Worm (Caenorhabditis elegans) whole organism, L1 larva: ENCODE data around the gene F18E3.11.

ENCODE experiments used
- C16A3.4 ChIP-seq: fragments of 150-350 bp; optimal IDR thresholded peaks from 2 replicates; lab custom pipeline; 2014; ENCODE audit warnings: missing biosample characterization, missing genetic modification characterization
- C34B4.2 ChIP-seq: sonication (generic microtip); optimal IDR thresholded peaks from 2 replicates; lab custom pipeline; 2017; ENCODE audit warnings: mild to moderate bottlenecking, missing genetic modification characterization, missing compliant biosample characterization
- blmp-1 ChIP-seq: fragments of 150-350 bp; optimal IDR thresholded peaks from 2 replicates; lab custom pipeline; 2014; ENCODE audit warnings: missing biosample characterization, missing genetic modification characterization
- ceh-82 ChIP-seq, 3 experiments: fragments of 150-350 bp in 1 of 3; sonication (generic microtip) in 2 of 3; optimal IDR thresholded peaks; 2 replicates each; lab custom pipeline; 2014 to 2017; ENCODE audit warnings: missing biosample characterization in 3 of 3, missing genetic modification characterization in 3 of 3
- ceh-88 ChIP-seq: fragments of 200-800 bp; sonication (Bioruptor generic); IDR thresholded peaks from 2 replicates; pipeline ENCODE4 v1.3.6; 2022; ENCODE audit warnings: missing genetic modification characterization, missing compliant biosample characterization
- dpl-1 ChIP-seq, 3 experiments: fragments of 150-350 bp in 2 of 3; sonication (generic microtip) in 1 of 3; optimal IDR thresholded peaks; 2 replicates each; lab custom pipeline; 2014 to 2017; ENCODE audit warnings: missing biosample characterization in 3 of 3, missing genetic modification characterization in 3 of 3, missing genetic modification reagents in 3 of 3
- dsc-1 ChIP-seq: sonication (generic microtip); optimal IDR thresholded peaks from 2 replicates; lab custom pipeline; 2016; ENCODE audit warnings: mild to moderate bottlenecking, missing genetic modification characterization, missing compliant biosample characterization
- efl-1 ChIP-seq, 4 experiments: fragments of 150-350 bp; optimal IDR thresholded peaks in 3 of 4; peaks in 1 of 4; 1 replicate in 1 of 4; 2 replicates in 3 of 4; lab custom pipeline; 2014; ENCODE audit warnings: missing biosample characterization in 2 of 4, missing genetic modification characterization in 2 of 4, missing genetic modification reagents in 2 of 4
- egl-27 ChIP-seq, 2 experiments: fragments of 150-350 bp in 1 of 2; sonication (generic microtip); optimal IDR thresholded peaks; 3 replicates each; lab custom pipeline; 2017 to 2018; ENCODE audit warnings: missing biosample characterization in 2 of 2, missing genetic modification characterization in 2 of 2, missing genetic modification reagents in 2 of 2
- elt-2 ChIP-seq: sonication (generic microtip); optimal IDR thresholded peaks from 2 replicates; lab custom pipeline; 2016; ENCODE audit warnings: missing genetic modification characterization, mild to moderate bottlenecking, inconsistent platforms, missing compliant biosample characterization, missing genetic modification reagents
- elt-3 ChIP-seq, 6 experiments: fragments of 150-350 bp in 1 of 6; sonication (generic microtip); optimal IDR thresholded peaks; 2 replicates each; lab custom pipeline; 2017 to 2018; ENCODE audit warnings: missing biosample characterization in 6 of 6, missing genetic modification characterization in 6 of 6, inconsistent platforms in 1 of 6
- fkh-10 ChIP-seq: sonication (generic microtip); optimal IDR thresholded peaks from 2 replicates; lab custom pipeline; 2017; ENCODE audit warnings: missing biosample characterization, missing genetic modification reagents, missing genetic modification characterization
- fkh-8 ChIP-seq: sonication (generic microtip); optimal IDR thresholded peaks from 2 replicates; lab custom pipeline; 2016; ENCODE audit warnings: mild to moderate bottlenecking, missing genetic modification characterization, missing compliant biosample characterization
- fos-1 ChIP-seq: fragments of 150-350 bp; optimal IDR thresholded peaks from 2 replicates; lab custom pipeline; 2014; ENCODE audit warnings: missing biosample characterization, missing genetic modification characterization
- hpl-2 ChIP-seq: fragments of 150-350 bp; optimal IDR thresholded peaks from 2 replicates; lab custom pipeline; 2014; ENCODE audit warnings: missing biosample characterization, missing genetic modification reagents, missing genetic modification characterization
- jun-1 ChIP-seq: fragments of 150-350 bp; optimal IDR thresholded peaks from 2 replicates; lab custom pipeline; 2014; ENCODE audit warnings: missing biosample characterization, missing genetic modification reagents, missing genetic modification characterization
- lin-14 ChIP-seq: fragments of 200-800 bp; sonication (Bioruptor generic); optimal IDR thresholded peaks from 2 replicates; lab custom pipeline; 2018; ENCODE audit warnings: mild to moderate bottlenecking, missing genetic modification characterization, moderate library complexity, missing compliant biosample characterization
- lin-35 ChIP-seq, 2 experiments: fragments of 150-350 bp; optimal IDR thresholded peaks; 2 replicates each; lab custom pipeline; 2014; ENCODE audit warnings: missing biosample characterization in 2 of 2, missing genetic modification characterization in 2 of 2, missing genetic modification reagents in 2 of 2
- lin-39 ChIP-seq: fragments of 150-350 bp; optimal IDR thresholded peaks from 2 replicates; lab custom pipeline; 2014; ENCODE audit warnings: missing biosample characterization, missing genetic modification reagents, missing genetic modification characterization
- lir-3 ChIP-seq: sonication (generic microtip); optimal IDR thresholded peaks from 2 replicates; lab custom pipeline; 2016; ENCODE audit warnings: mild to moderate bottlenecking, missing genetic modification characterization, moderate library complexity, missing compliant biosample characterization; ENCODE audit not compliant: poor library complexity
- lsy-2 ChIP-seq, 2 experiments: fragments of 150-350 bp; optimal IDR thresholded peaks; 2 replicates each; lab custom pipeline; 2014; ENCODE audit warnings: missing biosample characterization in 2 of 2, missing genetic modification characterization in 2 of 2
- mab-9 ChIP-seq: fragments of 200-800 bp; sonication (Bioruptor generic); IDR thresholded peaks from 2 replicates; pipeline ENCODE4 v1.3.6; 2022; ENCODE audit warnings: missing genetic modification reagents, missing genetic modification characterization, missing compliant biosample characterization
- mdl-1 ChIP-seq, 2 experiments: fragments of 150-350 bp; optimal IDR thresholded peaks; 2 replicates each; lab custom pipeline; 2014 to 2017; ENCODE audit warnings: missing biosample characterization in 2 of 2, missing genetic modification characterization in 2 of 2, inconsistent platforms in 1 of 2
- mef-2 ChIP-seq: fragments of 150-350 bp; optimal IDR thresholded peaks from 2 replicates; lab custom pipeline; 2014; ENCODE audit warnings: missing biosample characterization, missing genetic modification characterization
- mep-1 ChIP-seq: fragments of 150-350 bp; optimal IDR thresholded peaks from 2 replicates; lab custom pipeline; 2014; ENCODE audit warnings: missing biosample characterization, missing genetic modification characterization
- nhr-11 ChIP-seq: fragments of 150-350 bp; optimal IDR thresholded peaks from 2 replicates; lab custom pipeline; 2014; ENCODE audit warnings: missing biosample characterization, missing genetic modification characterization
- nhr-19 ChIP-seq: fragments of 200-800 bp; sonication (Bioruptor generic); conservative IDR thresholded peaks from 2 replicates; pipeline ENCODE4 v1.3.6; 2022; ENCODE audit warnings: missing genetic modification characterization, missing compliant biosample characterization
- nhr-20 ChIP-seq: sonication (generic microtip); optimal IDR thresholded peaks from 2 replicates; lab custom pipeline; 2016; ENCODE audit warnings: mild to moderate bottlenecking, missing genetic modification characterization, missing compliant biosample characterization
- nhr-47 ChIP-seq: sonication (generic microtip); optimal IDR thresholded peaks from 2 replicates; lab custom pipeline; 2016; ENCODE audit warnings: mild to moderate bottlenecking, missing genetic modification characterization, moderate library complexity, missing compliant biosample characterization
- nhr-71 ChIP-seq: sonication (generic microtip); optimal IDR thresholded peaks from 2 replicates; lab custom pipeline; 2016; ENCODE audit warnings: mild to moderate bottlenecking, missing genetic modification characterization, moderate library complexity, missing compliant biosample characterization
- nhr-90 ChIP-seq: sonication (generic microtip); optimal IDR thresholded peaks from 2 replicates; lab custom pipeline; 2016; ENCODE audit warnings: mild to moderate bottlenecking, missing genetic modification characterization, missing compliant biosample characterization; ENCODE audit not compliant: poor library complexity
- pag-3 ChIP-seq: sonication (generic microtip); optimal IDR thresholded peaks from 2 replicates; lab custom pipeline; 2017; ENCODE audit warnings: missing genetic modification characterization, mild to moderate bottlenecking, missing compliant biosample characterization, antibody characterized with exemption, borderline replicate concordance; ENCODE audit not compliant: insufficient read depth
- pax-3 ChIP-seq: fragments of 200-800 bp; sonication (Bioruptor generic); optimal IDR thresholded peaks from 2 replicates; lab custom pipeline; 2018; ENCODE audit warnings: mild to moderate bottlenecking, missing genetic modification characterization, moderate library complexity, missing compliant biosample characterization
- rnt-1 ChIP-seq: sonication (generic microtip); optimal IDR thresholded peaks from 2 replicates; lab custom pipeline; 2016; ENCODE audit warnings: mild to moderate bottlenecking, missing genetic modification characterization, moderate library complexity, missing compliant biosample characterization
- skn-1 ChIP-seq: fragments of 150-350 bp; optimal IDR thresholded peaks from 2 replicates; lab custom pipeline; 2014; ENCODE audit warnings: missing biosample characterization, missing genetic modification characterization
- snpc-4 ChIP-seq: fragments of 150-350 bp; optimal IDR thresholded peaks from 2 replicates; lab custom pipeline; 2014; ENCODE audit warnings: missing biosample characterization, missing genetic modification characterization
- snu-23 ChIP-seq: sonication (generic microtip); optimal IDR thresholded peaks from 2 replicates; lab custom pipeline; 2016; ENCODE audit warnings: missing genetic modification characterization, missing compliant biosample characterization
- sptf-1 ChIP-seq: fragments of 150-350 bp; optimal IDR thresholded peaks from 2 replicates; lab custom pipeline; 2014; ENCODE audit warnings: missing biosample characterization, missing genetic modification characterization
- sup-37 ChIP-seq: fragments of 200-800 bp; sonication (Bioruptor generic); optimal IDR thresholded peaks from 2 replicates; lab custom pipeline; 2018; ENCODE audit warnings: mild to moderate bottlenecking, missing genetic modification characterization, missing compliant biosample characterization
- swsn-7 ChIP-seq: sonication (generic microtip); optimal IDR thresholded peaks from 2 replicates; lab custom pipeline; 2016; ENCODE audit warnings: missing genetic modification characterization, missing compliant biosample characterization
- tbx-2 ChIP-seq: sonication (generic microtip); optimal IDR thresholded peaks from 2 replicates; lab custom pipeline; 2016; ENCODE audit warnings: missing genetic modification characterization, missing compliant biosample characterization
- unc-130 ChIP-seq: fragments of 150-350 bp; optimal IDR thresholded peaks from 2 replicates; lab custom pipeline; 2017; ENCODE audit warnings: missing biosample characterization, missing genetic modification characterization, inconsistent platforms
- unc-30 ChIP-seq: sonication (generic microtip); optimal IDR thresholded peaks from 2 replicates; lab custom pipeline; 2017; ENCODE audit warnings: missing biosample characterization, missing genetic modification characterization
- unc-86 ChIP-seq: sonication (generic microtip); optimal IDR thresholded peaks from 2 replicates; lab custom pipeline; 2016; ENCODE audit warnings: missing genetic modification characterization, missing compliant biosample characterization
- xbp-1 ChIP-seq: sonication (generic microtip); optimal IDR thresholded peaks from 2 replicates; lab custom pipeline; 2016; ENCODE audit warnings: missing genetic modification characterization, missing compliant biosample characterization
- ztf-11 ChIP-seq, 2 experiments: sonication (generic microtip); optimal IDR thresholded peaks; 2 replicates each; lab custom pipeline; 2016 to 2017; ENCODE audit warnings: missing genetic modification characterization in 2 of 2, missing biosample characterization in 1 of 2, missing compliant biosample characterization in 1 of 2

F18E3.11 gene

DNA sequence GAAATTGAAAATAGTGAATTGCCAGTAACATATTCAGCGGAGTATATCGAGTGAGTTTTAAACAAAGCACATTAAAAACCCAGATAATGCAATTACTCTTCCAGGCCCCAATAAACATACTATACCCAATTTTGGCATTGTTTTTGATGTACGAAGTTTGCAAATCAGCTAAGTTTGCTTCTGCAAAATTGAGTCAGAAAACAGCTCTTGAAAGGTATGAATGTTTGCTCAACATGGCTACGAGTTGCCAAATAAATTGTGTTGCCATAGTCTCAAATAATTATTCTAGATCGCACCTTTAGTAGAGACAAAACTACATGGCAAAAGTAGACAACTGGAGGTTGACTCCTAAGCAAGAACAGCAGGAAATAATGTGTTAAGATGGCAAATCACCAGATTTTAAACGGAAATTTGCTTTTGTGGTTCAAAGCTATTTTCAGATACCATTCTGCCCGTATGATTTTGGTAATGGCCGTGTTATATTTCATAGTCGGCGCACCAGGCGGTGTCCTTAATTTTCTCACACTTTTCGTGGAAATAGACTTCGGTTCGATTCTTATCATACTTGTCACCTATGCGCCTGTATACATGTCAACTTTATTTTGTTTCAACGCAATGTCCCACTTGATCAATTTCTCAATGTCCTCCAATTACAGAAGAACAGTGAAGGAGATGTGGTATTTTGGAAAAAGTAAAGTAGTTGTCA is 19.3 kb downstream of the F18E3.11 start (continued):
- TF ChIP-seq sup-37 (GFP tag; lab: Kevin White, UChicago) (no peak), nhr-20 (tag; lab: Kevin White, UChicago) (peak; percentile 6), nhr-19 (GFP tag; lab: Robert Waterston, UW) (no peak), fkh-10 (GFP tag; lab: Kevin White, UChicago) (no peak), snu-23 (peak; percentile 44)

DNA sequence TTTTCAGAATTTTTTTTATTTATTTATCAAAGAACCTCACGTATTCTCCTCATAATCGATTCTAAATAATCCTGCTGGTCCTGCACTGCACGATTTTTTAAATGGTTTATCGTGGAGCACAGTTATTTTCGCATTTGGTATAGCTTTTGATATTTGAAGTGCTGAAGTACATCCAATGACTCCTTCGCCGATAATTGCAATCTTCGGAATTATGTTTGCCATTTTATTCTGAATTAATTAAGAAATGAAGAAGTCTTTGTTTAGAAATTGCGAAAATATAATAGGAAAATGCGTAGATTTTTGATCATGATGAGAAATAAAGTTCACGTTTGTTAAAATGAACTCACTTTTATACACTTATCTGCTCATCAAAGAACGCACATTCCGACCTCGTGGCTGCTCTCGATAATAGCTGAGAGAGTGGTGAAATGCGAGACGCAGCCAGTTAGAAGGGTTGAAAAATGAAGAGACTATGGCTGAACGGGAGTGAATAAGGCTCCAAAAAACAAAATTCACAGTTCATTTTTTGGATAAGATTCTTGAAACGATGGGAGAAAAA is 21.6 kb downstream of the F18E3.11 start:
- TF ChIP-seq lin-35 (GFP tag; optimal IDR thresholded peaks at IDR 0.05; lab: Kevin White, UChicago) (peak; percentile 49 to 72), nhr-11 (tag; lab: Kevin White, UChicago) (no peak), nhr-19 (GFP tag; lab: Robert Waterston, UW) (peak; percentile 98), skn-1 (tag; lab: Kevin White, UChicago) (peak; percentile 39), elt-2 (peak; percentile 58), lin-39 (peak; percentile 1), lin-14 (GFP tag; lab: Kevin White, UChicago) (peak; percentile 88), ceh-88 (no peak), dpl-1 (GFP tag; optimal IDR thresholded peaks at IDR 0.05; lab: Kevin White, UChicago) (peak in 2 of 3 experiments; percentile 37 to 45), lsy-2 (tag; optimal IDR thresholded peaks at IDR 0.05; lab: Kevin White, UChicago) (peak; percentile 55 to 58), blmp-1 (peak; percentile 5), nhr-20 (tag; lab: Kevin White, UChicago) (peak; percentile 78), mef-2 (peak; percentile 0), jun-1 (tag; lab: Kevin White, UChicago) (no peak), unc-30 (tag; lab: Kevin White, UChicago) (no peak), swsn-7 (peak; percentile 63), sup-37 (GFP tag; lab: Kevin White, UChicago) (peak; percentile 31), pag-3 (tag; lab: Kevin White, UChicago) (no peak), snu-23 (peak; percentile 79), fos-1 (no peak), tbx-2 (tag; lab: Kevin White, UChicago) (peak; percentile 69), nhr-47 (tag; lab: Kevin White, UChicago) (peak; percentile 55), pax-3 (tag; lab: Kevin White, UChicago) (peak; percentile 29), egl-27 (tag; optimal IDR thresholded peaks at IDR 0.05; lab: Kevin White, UChicago) (no peak), dsc-1 (peak; percentile 47), mab-9 (no peak), ceh-82 (tag; optimal IDR thresholded peaks at IDR 0.05; lab: Kevin White, UChicago) (peak; percentile 25 to 32 (median 28)), rnt-1 (tag; lab: Kevin White, UChicago) (peak; percentile 56), mdl-1 (tag; optimal IDR thresholded peaks at IDR 0.05; lab: Kevin White, UChicago) (peak in 1 of 2 experiments; percentile 89), unc-130 (tag; lab: Kevin White, UChicago) (peak; percentile 34), xbp-1 (peak; percentile 32), nhr-71 (tag; lab: Kevin White, UChicago) (peak; percentile 92), sptf-1 (tag; lab: Kevin White, UChicago) (no peak), unc-86 (tag; lab: Kevin White, UChicago) (peak; percentile 25), C34B4.2 (tag; lab: Kevin White, UChicago) (no peak), efl-1 (optimal IDR thresholded peaks at IDR 0.05; lab: Kevin White, UChicago) (peak; percentile 19 to 41), efl-1 (GFP tag; optimal IDR thresholded peaks at IDR 0.05 in 1 of 2; lab: Kevin White, UChicago) (peak in 1 of 2 experiments; percentile 87), C16A3.4 (tag; lab: Kevin White, UChicago) (peak; percentile 13), nhr-90 (tag; lab: Kevin White, UChicago) (peak; percentile 29), ztf-11 (tag; optimal IDR thresholded peaks at IDR 0.05; lab: Kevin White, UChicago) (no peak), lir-3 (peak; percentile 34), mep-1 (tag; lab: Kevin White, UChicago) (peak; percentile 60), hpl-2 (no peak), fkh-10 (GFP tag; lab: Kevin White, UChicago) (peak; percentile 33), elt-3 (tag; optimal IDR thresholded peaks at IDR 0.05; lab: Kevin White, UChicago) (peak in 1 of 6 experiments; percentile 4), fkh-8 (tag; lab: Kevin White, UChicago) (peak; percentile 73), snpc-4 (tag; lab: Kevin White, UChicago) (peak; percentile 21)
